Worm (Caenorhabditis elegans): ENCODE data around the gene twk-8.

DNA sequence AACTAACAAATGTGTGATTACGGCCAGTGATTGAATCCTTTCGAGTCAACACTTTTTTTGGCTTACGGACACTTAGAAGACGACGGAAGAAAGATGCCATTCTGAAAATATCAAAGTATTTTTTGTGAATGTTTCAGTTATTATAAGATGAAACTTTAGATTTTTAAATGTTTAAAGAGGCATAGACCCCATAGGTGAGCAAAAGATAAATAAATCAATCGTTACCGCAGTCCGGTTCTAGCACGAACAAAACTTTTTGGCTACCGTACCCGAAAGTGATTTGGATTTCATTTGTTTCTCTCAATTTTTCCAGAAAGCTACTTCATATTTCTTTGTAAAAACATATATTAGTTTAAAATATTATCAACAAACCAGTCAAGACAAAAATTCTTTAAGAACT lies 45.1 kb upstream of the twk-8 start, which contains the start of gene C53D6.7:
- no peak for TF ChIP-seq cog-1 (tag; optimal IDR thresholded peaks at IDR 0.05)
- TF ChIP-seq flt-1 (GFP tag; IDR thresholded peaks at IDR 0.05), result no peak
- TF ChIP-seq ztf-23 (GFP tag; IDR thresholded peaks at IDR 0.05), result no peak
- no peak for TF ChIP-seq ref-1 (GFP tag; conservative IDR thresholded peaks at IDR 0.05)

All from whole organism, midembryonic.